Worm (Caenorhabditis elegans) whole organism, mixed stage, embryonic: ENCODE measurements around the gene cyp-35B2.

Experiments
- elt-1 ChIP-seq: sonication (generic microtip); optimal IDR thresholded peaks from 2 replicates; lab custom pipeline; 2017; ENCODE audit warnings: missing genetic modification characterization, mild to moderate bottlenecking, missing compliant biosample characterization, antibody characterized with exemption, moderate library complexity, borderline replicate concordance; ENCODE audit not compliant: insufficient read depth
- elt-3 ChIP-seq: fragments of 150-350 bp; optimal IDR thresholded peaks from 2 replicates; lab custom pipeline; 2014; ENCODE audit warnings: missing biosample characterization, missing genetic modification characterization
- mab-5 ChIP-seq: fragments of 150-350 bp; optimal IDR thresholded peaks from 2 replicates; lab custom pipeline; 2014; ENCODE audit warnings: missing biosample characterization, missing genetic modification characterization
- nhr-12 ChIP-seq: fragments of 150-350 bp; optimal IDR thresholded peaks from 2 replicates; lab custom pipeline; 2014; ENCODE audit warnings: missing biosample characterization, missing genetic modification characterization
- nhr-2 ChIP-seq: fragments of 150-350 bp; optimal IDR thresholded peaks from 2 replicates; lab custom pipeline; 2014; ENCODE audit warnings: missing biosample characterization, missing genetic modification characterization
- nhr-237 ChIP-seq: fragments of 150-350 bp; optimal IDR thresholded peaks from 2 replicates; lab custom pipeline; 2014; ENCODE audit warnings: missing biosample characterization, missing genetic modification characterization
- nhr-28 ChIP-seq: fragments of 150-350 bp; optimal IDR thresholded peaks from 2 replicates; lab custom pipeline; 2014; ENCODE audit warnings: missing biosample characterization, missing genetic modification characterization
- nhr-76 ChIP-seq: sonication (generic microtip); optimal IDR thresholded peaks from 2 replicates; lab custom pipeline; 2017; ENCODE audit warnings: missing biosample characterization, missing genetic modification characterization
- pha-4 ChIP-seq: fragments of 150-350 bp; optimal IDR thresholded peaks from 2 replicates; lab custom pipeline; 2018; ENCODE audit warnings: missing biosample characterization, missing genetic modification reagents, missing genetic modification characterization
- sem-2 ChIP-seq: fragments of 200-800 bp; sonication (Bioruptor generic); optimal IDR thresholded peaks from 2 replicates; lab custom pipeline; 2018; ENCODE audit warnings: mild to moderate bottlenecking, missing genetic modification characterization, missing compliant biosample characterization
- snpc-4 ChIP-seq: fragments of 150-350 bp; optimal IDR thresholded peaks from 2 replicates; lab custom pipeline; 2014; ENCODE audit warnings: missing biosample characterization, missing genetic modification characterization
- sptf-1 ChIP-seq: sonication (generic microtip); optimal IDR thresholded peaks from 2 replicates; lab custom pipeline; 2017; ENCODE audit warnings: mild to moderate bottlenecking, missing genetic modification characterization, moderate library complexity, missing compliant biosample characterization
- unc-120 ChIP-seq: sonication (generic microtip); optimal IDR thresholded peaks from 2 replicates; lab custom pipeline; 2017; ENCODE audit warnings: missing genetic modification characterization, missing compliant biosample characterization; ENCODE audit not compliant: poor library complexity, severe bottlenecking
- unc-62 ChIP-seq: fragments of 150-350 bp; optimal IDR thresholded peaks from 2 replicates; lab custom pipeline; 2014; ENCODE audit warnings: missing biosample characterization, missing genetic modification reagents, missing genetic modification characterization

ce11 chrV:3905841-3906240 lies 36.1 kb upstream of the cyp-35B2 start, which contains the start of gene nhr-156:
- TF ChIP-seq sptf-1, result no peak
- TF ChIP-seq nhr-28 (tag; lab: Kevin White, UChicago), result no peak
- TF ChIP-seq snpc-4 (tag; lab: Kevin White, UChicago), result no peak
- TF ChIP-seq nhr-12 (tag; lab: Kevin White, UChicago), result no peak
- no peak for TF ChIP-seq nhr-237 (tag; lab: Kevin White, UChicago)
- TF ChIP-seq elt-3 (tag; lab: Kevin White, UChicago), result no peak
- no peak for TF ChIP-seq nhr-2 (tag; lab: Kevin White, UChicago)
- TF ChIP-seq mab-5 (tag; lab: Kevin White, UChicago), result no peak
- no peak for TF ChIP-seq unc-62 (GFP tag; lab: Kevin White, UChicago)
- no peak for TF ChIP-seq pha-4 (tag; lab: Kevin White, UChicago)
- TF ChIP-seq sem-2, result no peak
- TF ChIP-seq nhr-76, result no peak
- no peak for TF ChIP-seq elt-1
- no peak for TF ChIP-seq unc-120 (tag; lab: Kevin White, UChicago)
